Fruit fly (Drosophila melanogaster) whole organism, embryonic: ENCODE data around the gene CG12662.

Source experiments
- ATbp ChIP-seq: fragments of 200-800 bp; sonication (Bioruptor generic); optimal IDR thresholded peaks from 2 replicates; lab custom pipeline; 2017; ENCODE audit warnings: missing biosample characterization, mild to moderate bottlenecking, missing genetic modification characterization, missing genetic modification reagents
- Aef1 ChIP-seq: fragments of 200-800 bp; sonication (Bioruptor generic); IDR thresholded peaks from 3 replicates; pipeline ENCODE4 v1.3.6; 2022; ENCODE audit warnings: missing biosample characterization, missing genetic modification characterization
- CG10654 ChIP-seq: fragments of 200-800 bp; sonication (Bioruptor generic); optimal IDR thresholded peaks from 2 replicates; lab custom pipeline; 2016; ENCODE audit warnings: missing biosample characterization, missing genetic modification characterization
- CG11696 ChIP-seq: fragments of 200-800 bp; sonication (Bioruptor generic); IDR thresholded peaks from 2 replicates; pipeline ENCODE4 v1.3.6; 2022; ENCODE audit warnings: missing biosample characterization, missing genetic modification characterization
- CG12219 ChIP-seq: fragments of 200-800 bp; sonication (Bioruptor generic); optimal IDR thresholded peaks from 3 replicates; lab custom pipeline; 2018; ENCODE audit warnings: missing biosample characterization, mild to moderate bottlenecking, missing genetic modification characterization
- CG12299 ChIP-seq: fragments of 200-800 bp; sonication (Bioruptor generic); optimal IDR thresholded peaks from 2 replicates; lab custom pipeline; 2018; ENCODE audit warnings: missing biosample characterization, mild to moderate bottlenecking, missing genetic modification characterization
- CG12769 ChIP-seq: fragments of 200-800 bp; sonication (Bioruptor generic); optimal IDR thresholded peaks from 2 replicates; lab custom pipeline; 2019; ENCODE audit warnings: missing biosample characterization, mild to moderate bottlenecking, missing genetic modification characterization, moderate library complexity
- CG12942 ChIP-seq: fragments of 200-800 bp; sonication (Bioruptor generic); optimal IDR thresholded peaks from 3 replicates; lab custom pipeline; 2016; ENCODE audit warnings: missing biosample characterization, missing genetic modification characterization
- CG13296 ChIP-seq: fragments of 200-800 bp; sonication (Bioruptor generic); optimal IDR thresholded peaks from 3 replicates; lab custom pipeline; 2018; ENCODE audit warnings: missing biosample characterization, mild to moderate bottlenecking, missing genetic modification characterization
- CG13775 ChIP-seq: fragments of 200-800 bp; sonication (Bioruptor generic); optimal IDR thresholded peaks from 3 replicates; lab custom pipeline; 2017; ENCODE audit warnings: missing biosample characterization, mild to moderate bottlenecking, missing genetic modification characterization
- CG14441 ChIP-seq: fragments of 200-800 bp; sonication (Bioruptor generic); IDR thresholded peaks from 2 replicates; pipeline ENCODE4 v1.3.6; 2022; ENCODE audit warnings: missing biosample characterization, missing genetic modification characterization
- CG17359 ChIP-seq: fragments of 200-800 bp; sonication (Bioruptor generic); optimal IDR thresholded peaks from 3 replicates; lab custom pipeline; 2018; ENCODE audit warnings: missing biosample characterization, mild to moderate bottlenecking, missing genetic modification characterization, moderate library complexity
- CG17361 ChIP-seq: fragments of 200-800 bp; sonication (Bioruptor generic); IDR thresholded peaks from 3 replicates; pipeline ENCODE4 v1.3.6; 2022; ENCODE audit warnings: missing biosample characterization, missing genetic modification characterization
- CG1832 ChIP-seq: fragments of 200-800 bp; sonication (Bioruptor generic); optimal IDR thresholded peaks from 2 replicates; lab custom pipeline; 2017; ENCODE audit warnings: missing biosample characterization, mild to moderate bottlenecking, missing genetic modification characterization, inconsistent platforms
- CG30403 ChIP-seq: fragments of 200-800 bp; sonication (Bioruptor generic); optimal IDR thresholded peaks from 3 replicates; lab custom pipeline; 2016; ENCODE audit warnings: missing biosample characterization, missing genetic modification characterization
- CG3065 ChIP-seq: fragments of 200-800 bp; sonication (Bioruptor generic); optimal IDR thresholded peaks from 2 replicates; lab custom pipeline; 2016; ENCODE audit warnings: missing biosample characterization, missing genetic modification characterization
- CG34422 ChIP-seq: fragments of 200-800 bp; sonication (Bioruptor generic); IDR thresholded peaks from 3 replicates; pipeline ENCODE4 v1.3.6; 2022; ENCODE audit warnings: missing biosample characterization, missing genetic modification characterization
- CG4424 ChIP-seq: fragments of 200-800 bp; sonication (Bioruptor generic); optimal IDR thresholded peaks from 3 replicates; lab custom pipeline; 2016; ENCODE audit warnings: missing biosample characterization, missing genetic modification characterization
- CG4707 ChIP-seq: fragments of 200-800 bp; sonication (Bioruptor generic); optimal IDR thresholded peaks from 2 replicates; lab custom pipeline; 2018; ENCODE audit warnings: missing biosample characterization, mild to moderate bottlenecking, missing genetic modification characterization, moderate library complexity
- CG7556 ChIP-seq: fragments of 200-800 bp; sonication (Bioruptor generic); optimal IDR thresholded peaks from 2 replicates; lab custom pipeline; 2017; ENCODE audit warnings: missing biosample characterization, mild to moderate bottlenecking, missing genetic modification characterization
- CG9932 ChIP-seq: fragments of 200-800 bp; sonication (Bioruptor generic); IDR thresholded peaks from 2 replicates; pipeline ENCODE4 v1.3.6; 2022; ENCODE audit warnings: missing biosample characterization, missing genetic modification characterization
- Chrac-16 ChIP-seq: fragments of 200-800 bp; sonication (Bioruptor generic); optimal IDR thresholded peaks from 3 replicates; lab custom pipeline; 2016; ENCODE audit warnings: missing biosample characterization, missing genetic modification characterization
- Dad ChIP-seq: fragments of 200-800 bp; sonication (Bioruptor generic); optimal IDR thresholded peaks from 3 replicates; lab custom pipeline; 2016; ENCODE audit warnings: missing biosample characterization, missing genetic modification characterization
- Dbx ChIP-seq: fragments of 200-800 bp; sonication (Bioruptor generic); IDR thresholded peaks from 3 replicates; pipeline ENCODE4 v1.3.6; 2022; ENCODE audit warnings: missing biosample characterization, missing genetic modification characterization
- H15 ChIP-seq: fragments of 200-800 bp; sonication (Bioruptor generic); IDR thresholded peaks from 3 replicates; pipeline ENCODE4 v1.3.6; 2022; ENCODE audit warnings: missing biosample characterization, missing genetic modification characterization
- Hr39 ChIP-seq: fragments of >200 bp; optimal IDR thresholded peaks from 2 replicates; lab custom pipeline; 2017
- Jarid2 ChIP-seq: fragments of 200-800 bp; sonication (Bioruptor generic); optimal IDR thresholded peaks from 3 replicates; lab custom pipeline; 2017; ENCODE audit warnings: mild to moderate bottlenecking, missing biosample characterization, missing genetic modification reagents, missing genetic modification characterization
- Meics ChIP-seq: fragments of 200-800 bp; sonication (Bioruptor generic); optimal IDR thresholded peaks from 2 replicates; lab custom pipeline; 2017; ENCODE audit warnings: missing biosample characterization, mild to moderate bottlenecking, missing genetic modification characterization
- Mrtf ChIP-seq: fragments of 200-800 bp; sonication (Bioruptor generic); IDR thresholded peaks from 3 replicates; pipeline ENCODE4 v1.3.6; 2022; ENCODE audit warnings: missing biosample characterization, missing genetic modification characterization
- Nf-YA ChIP-seq: fragments of 200-800 bp; sonication (Bioruptor generic); IDR thresholded peaks from 2 replicates; pipeline ENCODE4 v1.3.6; 2022; ENCODE audit warnings: missing biosample characterization, missing genetic modification characterization
- NfI ChIP-seq: fragments of 200-800 bp; sonication (Bioruptor generic); optimal IDR thresholded peaks from 3 replicates; lab custom pipeline; 2018; ENCODE audit warnings: missing biosample characterization, mild to moderate bottlenecking, missing genetic modification characterization, moderate library complexity
- Oli ChIP-seq: fragments of 200-800 bp; sonication (Bioruptor generic); optimal IDR thresholded peaks from 2 replicates; lab custom pipeline; 2018; ENCODE audit warnings: missing biosample characterization, mild to moderate bottlenecking, missing genetic modification characterization, moderate library complexity
- PHDP ChIP-seq: fragments of 200-800 bp; sonication (Bioruptor generic); optimal IDR thresholded peaks from 3 replicates; lab custom pipeline; 2018; ENCODE audit warnings: missing biosample characterization, mild to moderate bottlenecking, missing genetic modification characterization, moderate library complexity
- Rx ChIP-seq: fragments of 200-800 bp; sonication (Bioruptor generic); IDR thresholded peaks from 2 replicates; pipeline ENCODE4 v1.3.6; 2022; ENCODE audit warnings: missing biosample characterization, missing genetic modification characterization
- Taf1 ChIP-seq: fragments of 200-800 bp; sonication (Bioruptor generic); IDR thresholded peaks from 2 replicates; pipeline ENCODE4 v1.3.6; 2022; ENCODE audit warnings: missing biosample characterization, missing genetic modification characterization
- bab2 ChIP-seq: fragments of 200-800 bp; sonication (Bioruptor generic); optimal IDR thresholded peaks from 2 replicates; lab custom pipeline; 2016; ENCODE audit warnings: missing biosample characterization, missing genetic modification characterization
- bowl ChIP-seq: fragments of 200-800 bp; sonication (Bioruptor generic); IDR thresholded peaks from 2 replicates; pipeline ENCODE4 v1.3.6; 2022; ENCODE audit warnings: missing biosample characterization, missing genetic modification characterization
- cato ChIP-seq: fragments of 200-800 bp; sonication (Bioruptor generic); optimal IDR thresholded peaks from 2 replicates; lab custom pipeline; 2016; ENCODE audit warnings: missing biosample characterization, missing genetic modification characterization, borderline replicate concordance
- da ChIP-seq: fragments of 200-800 bp; sonication (Bioruptor generic); optimal IDR thresholded peaks from 2 replicates; lab custom pipeline; 2016; ENCODE audit warnings: missing biosample characterization, missing genetic modification characterization
- grau ChIP-seq: fragments of 200-800 bp; optimal IDR thresholded peaks from 3 replicates; lab custom pipeline; 2019; ENCODE audit warnings: missing biosample characterization, mild to moderate bottlenecking, missing genetic modification characterization, moderate library complexity
- grn ChIP-seq: fragments of 200-800 bp; sonication (Bioruptor generic); optimal IDR thresholded peaks from 3 replicates; lab custom pipeline; 2017; ENCODE audit warnings: missing biosample characterization, missing genetic modification characterization
- gro ChIP-seq: fragments of 200-800 bp; sonication (Bioruptor generic); optimal IDR thresholded peaks from 2 replicates; lab custom pipeline; 2016; ENCODE audit warnings: missing biosample characterization, missing genetic modification characterization
- gsb-n ChIP-seq: fragments of 200-800 bp; sonication (Bioruptor generic); optimal IDR thresholded peaks from 3 replicates; lab custom pipeline; 2018; ENCODE audit warnings: missing biosample characterization, mild to moderate bottlenecking, missing genetic modification characterization
- lbe ChIP-seq: fragments of 200-800 bp; sonication (Bioruptor generic); optimal IDR thresholded peaks from 2 replicates; lab custom pipeline; 2016; ENCODE audit warnings: missing biosample characterization, mild to moderate bottlenecking, missing genetic modification characterization
- onecut ChIP-seq: fragments of 200-800 bp; sonication (Bioruptor generic); IDR thresholded peaks from 2 replicates; pipeline ENCODE4 v1.3.6; 2022; ENCODE audit warnings: missing biosample characterization, missing genetic modification characterization
- psq ChIP-seq: fragments of 200-800 bp; sonication (Bioruptor generic); optimal IDR thresholded peaks from 2 replicates; lab custom pipeline; 2017; ENCODE audit warnings: missing biosample characterization, missing genetic modification characterization
- salm ChIP-seq: fragments of 200-800 bp; sonication (Bioruptor generic); optimal IDR thresholded peaks from 2 replicates; lab custom pipeline; 2018; ENCODE audit warnings: missing biosample characterization, mild to moderate bottlenecking, missing genetic modification characterization
- scrt ChIP-seq: fragments of 200-800 bp; sonication (Bioruptor generic); optimal IDR thresholded peaks from 2 replicates; lab custom pipeline; 2018; ENCODE audit warnings: missing biosample characterization, mild to moderate bottlenecking, missing genetic modification characterization, moderate library complexity
- tap ChIP-seq: fragments of 200-800 bp; optimal IDR thresholded peaks from 3 replicates; lab custom pipeline; 2019; ENCODE audit warnings: missing biosample characterization, mild to moderate bottlenecking, missing genetic modification characterization, moderate library complexity
- trh ChIP-seq: fragments of 200-800 bp; sonication (Bioruptor generic); optimal IDR thresholded peaks from 2 replicates; lab custom pipeline; 2016; ENCODE audit warnings: missing biosample characterization, missing genetic modification characterization
- unpg ChIP-seq: fragments of 200-800 bp; sonication (Bioruptor generic); optimal IDR thresholded peaks from 3 replicates; lab custom pipeline; 2018; ENCODE audit warnings: missing biosample characterization, mild to moderate bottlenecking, missing genetic modification characterization, moderate library complexity

The CG12662 gene

DNA sequence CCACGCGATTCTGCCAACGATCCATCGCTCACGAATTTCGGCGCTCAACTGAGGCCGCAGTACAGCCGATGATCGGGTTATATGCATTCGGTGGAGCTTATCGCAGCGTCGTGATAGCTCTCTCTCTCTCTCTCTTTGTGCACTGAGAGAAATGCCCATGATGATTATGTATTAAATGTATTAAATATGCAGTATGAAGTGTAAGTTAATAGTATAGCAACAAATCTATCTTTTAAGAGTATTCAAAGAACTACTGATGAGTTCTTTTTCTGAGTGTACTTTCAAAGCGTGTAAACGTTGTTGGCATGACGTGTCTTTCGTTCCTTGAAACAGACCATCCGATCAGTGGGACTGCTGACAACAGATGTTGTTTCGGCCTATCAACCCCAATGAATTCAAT lies 10.0 kb downstream of the CG12662 start, which contains the start of gene CG10962 (continued):
- TF ChIP-seq ATbp (GFP tag; lab: Kevin White, UChicago) (peak; percentile 57), Aef1 (peak; percentile 71), bowl (GFP tag; lab: Robert Waterston, UW) (no peak), CG14441 (GFP tag; lab: Robert Waterston, UW) (peak; percentile 70), CG3065 (no peak), Oli (tag; lab: Kevin White, UChicago) (peak; percentile 61), unpg (peak; percentile 74), PHDP (tag; lab: Kevin White, UChicago) (peak; percentile 78), Mrtf (GFP tag; lab: Robert Waterston, UW) (peak; percentile 56; the same call in 2 of the 3 replicates), bab2 (GFP tag; lab: Kevin White, UChicago) (peak; percentile 77), CG4424 (GFP tag; lab: Kevin White, UChicago) (peak; percentile 29), tap (peak; percentile 39), CG1832 (GFP tag; lab: Kevin White, UChicago) (no peak), gsb-n (tag; lab: Kevin White, UChicago) (peak; percentile 5), onecut (peak; percentile 57), CG12219 (peak; percentile 54), grn (GFP tag; lab: Kevin White, UChicago) (peak; percentile 37), lbe (peak; percentile 69), gro (GFP tag; lab: Kevin White, UChicago) (peak; percentile 56), CG13775 (GFP tag; lab: Kevin White, UChicago) (peak; percentile 29), CG9932 (peak; percentile 67), Taf1 (GFP tag; lab: Robert Waterston, UW) (peak; percentile 61; the same call in 1 of the 2 replicates), Hr39 (lab: Kevin White, UChicago) (no peak), psq (GFP tag; lab: Kevin White, UChicago) (no peak), CG34422 (GFP tag; lab: Robert Waterston, UW) (peak; percentile 52; the same call in 1 of the 3 replicates), CG10654 (GFP tag; lab: Kevin White, UChicago) (peak; percentile 46), CG17359 (tag; lab: Kevin White, UChicago) (peak; percentile 69), da (GFP tag; lab: Kevin White, UChicago) (no peak), CG30403 (GFP tag; lab: Kevin White, UChicago) (peak; percentile 66), H15 (peak; percentile 38; the same call in 1 of the 3 replicates), Rx (GFP tag; lab: Robert Waterston, UW) (peak; percentile 64), salm (no peak), CG7556 (peak; percentile 56), CG11696 (GFP tag; lab: Robert Waterston, UW) (0 out of 2 replicates have a peak, but pooled peaks have one; percentile 12), Jarid2 (GFP tag; lab: Kevin White, UChicago) (peak; percentile 42), CG12942 (GFP tag; lab: Kevin White, UChicago) (peak; percentile 49), NfI (GFP tag; lab: Kevin White, UChicago) (peak; percentile 66), grau (tag; lab: Kevin White, UChicago) (peak; percentile 74), Chrac-16 (GFP tag; lab: Kevin White, UChicago) (peak; percentile 56), Nf-YA (GFP tag; lab: Robert Waterston, UW) (peak; percentile 44; the same call in 1 of the 2 replicates), CG17361 (0 out of 3 replicates have a peak, but pooled peaks have one; percentile 45), scrt (peak; percentile 26), CG13296 (GFP tag; lab: Kevin White, UChicago) (peak; percentile 29), Dad (GFP tag; lab: Kevin White, UChicago) (peak; percentile 54), Dbx (GFP tag; lab: Robert Waterston, UW) (peak; percentile 81), Meics (peak; percentile 53), CG4707 (peak; percentile 13), CG12769 (tag; lab: Kevin White, UChicago) (peak; percentile 88), trh (GFP tag; lab: Kevin White, UChicago) (peak; percentile 9), cato (peak; percentile 1), CG12299 (peak; percentile 3)
